Fruit fly (Drosophila melanogaster) whole organism, embryonic: ENCODE data around the gene CG33110.

Experiments
- Antp ChIP-seq: fragments of 200-800 bp; sonication (Bioruptor generic); optimal IDR thresholded peaks from 3 replicates; lab custom pipeline; 2016; ENCODE audit warnings: missing biosample characterization, missing genetic modification characterization
- BEAF-32 ChIP-seq: fragments of 200-800 bp; sonication (Bioruptor generic); optimal IDR thresholded peaks from 3 replicates; lab custom pipeline; 2017; ENCODE audit warnings: missing biosample characterization, missing genetic modification characterization, mild to moderate bottlenecking, moderate library complexity, missing genetic modification reagents
- CG10209 ChIP-seq: fragments of 200-800 bp; sonication (Bioruptor generic); optimal IDR thresholded peaks from 3 replicates; lab custom pipeline; 2017; ENCODE audit warnings: missing biosample characterization, mild to moderate bottlenecking, missing genetic modification characterization, missing genetic modification reagents
- CG10462 ChIP-seq: fragments of 200-800 bp; sonication (Bioruptor generic); optimal IDR thresholded peaks from 2 replicates; lab custom pipeline; 2016; ENCODE audit warnings: missing biosample characterization, missing genetic modification characterization
- CG10565 ChIP-seq: fragments of 200-800 bp; sonication (Bioruptor generic); optimal IDR thresholded peaks from 3 replicates; lab custom pipeline; 2016; ENCODE audit warnings: missing biosample characterization, mild to moderate bottlenecking, missing genetic modification characterization
- CG11456 ChIP-seq: fragments of 200-800 bp; sonication (Bioruptor generic); IDR thresholded peaks from 3 replicates; pipeline ENCODE4 v1.3.6; 2022; ENCODE audit warnings: missing biosample characterization, missing genetic modification characterization
- CG11560 ChIP-seq: fragments of 200-800 bp; sonication (Bioruptor generic); IDR thresholded peaks from 3 replicates; pipeline ENCODE4 v1.3.6; 2022; ENCODE audit warnings: missing biosample characterization, missing genetic modification characterization
- CG12299 ChIP-seq: fragments of 200-800 bp; sonication (Bioruptor generic); optimal IDR thresholded peaks from 2 replicates; lab custom pipeline; 2018; ENCODE audit warnings: missing biosample characterization, mild to moderate bottlenecking, missing genetic modification characterization
- CG12769 ChIP-seq: fragments of 200-800 bp; sonication (Bioruptor generic); optimal IDR thresholded peaks from 2 replicates; lab custom pipeline; 2019; ENCODE audit warnings: missing biosample characterization, mild to moderate bottlenecking, missing genetic modification characterization, moderate library complexity
- CG15073 ChIP-seq: fragments of 200-800 bp; sonication (Bioruptor generic); optimal IDR thresholded peaks from 2 replicates; lab custom pipeline; 2016; ENCODE audit warnings: missing biosample characterization, missing genetic modification characterization
- CG1602 ChIP-seq: fragments of 200-800 bp; sonication (Bioruptor generic); optimal IDR thresholded peaks from 3 replicates; lab custom pipeline; 2016; ENCODE audit warnings: missing biosample characterization, missing genetic modification characterization
- CG17359 ChIP-seq: fragments of 200-800 bp; sonication (Bioruptor generic); optimal IDR thresholded peaks from 3 replicates; lab custom pipeline; 2018; ENCODE audit warnings: missing biosample characterization, mild to moderate bottlenecking, missing genetic modification characterization, moderate library complexity
- CG18476 ChIP-seq: fragments of 200-800 bp; sonication (Bioruptor generic); optimal IDR thresholded peaks from 2 replicates; lab custom pipeline; 2016; ENCODE audit warnings: missing biosample characterization, mild to moderate bottlenecking, missing genetic modification characterization
- CG2678 ChIP-seq: fragments of 200-800 bp; sonication (Bioruptor generic); optimal IDR thresholded peaks from 3 replicates; lab custom pipeline; 2019; ENCODE audit warnings: missing biosample characterization, mild to moderate bottlenecking, missing genetic modification characterization, moderate library complexity
- CG32532 ChIP-seq: fragments of 200-800 bp; sonication (Bioruptor generic); IDR thresholded peaks from 2 replicates; pipeline ENCODE4 v1.3.6; 2022; ENCODE audit warnings: missing biosample characterization, missing genetic modification characterization
- CG32772 ChIP-seq: fragments of 200-800 bp; sonication (Bioruptor generic); IDR thresholded peaks from 2 replicates; pipeline ENCODE4 v1.3.6; 2022; ENCODE audit warnings: missing biosample characterization, missing genetic modification characterization
- CG42726 ChIP-seq: fragments of 200-800 bp; sonication (Bioruptor generic); IDR thresholded peaks from 2 replicates; pipeline ENCODE4 v1.3.6; 2022; ENCODE audit warnings: missing biosample characterization, missing genetic modification characterization; ENCODE audit not compliant: partially characterized antibody
- CG4730 ChIP-seq: fragments of 200-800 bp; sonication (Bioruptor generic); IDR thresholded peaks from 2 replicates; pipeline ENCODE4 v1.3.6; 2022; ENCODE audit warnings: missing biosample characterization, missing genetic modification characterization
- CG6683 ChIP-seq: fragments of 200-800 bp; sonication (Bioruptor generic); optimal IDR thresholded peaks from 2 replicates; lab custom pipeline; 2017; ENCODE audit warnings: missing biosample characterization, mild to moderate bottlenecking, missing genetic modification characterization, missing genetic modification reagents
- CG7372 ChIP-seq: fragments of 200-800 bp; sonication (Bioruptor generic); IDR thresholded peaks from 2 replicates; pipeline ENCODE4 v1.3.6; 2022; ENCODE audit warnings: missing biosample characterization, missing genetic modification characterization
- CG7928 ChIP-seq: fragments of 200-800 bp; sonication (Bioruptor generic); optimal IDR thresholded peaks from 2 replicates; lab custom pipeline; 2017; ENCODE audit warnings: missing biosample characterization, mild to moderate bottlenecking, missing genetic modification characterization
- CG7963 ChIP-seq: fragments of 200-800 bp; sonication (Bioruptor generic); IDR thresholded peaks from 3 replicates; pipeline ENCODE4 v1.3.6; 2022; ENCODE audit warnings: missing biosample characterization, missing genetic modification characterization; ENCODE audit not compliant: partially characterized antibody
- CG8281 ChIP-seq: fragments of 200-800 bp; sonication (Bioruptor generic); optimal IDR thresholded peaks from 2 replicates; lab custom pipeline; 2018; ENCODE audit warnings: missing biosample characterization, mild to moderate bottlenecking, missing genetic modification characterization, moderate library complexity
- CG8388 ChIP-seq: fragments of 200-800 bp; sonication (Bioruptor generic); optimal IDR thresholded peaks from 2 replicates; lab custom pipeline; 2019; ENCODE audit warnings: missing biosample characterization, mild to moderate bottlenecking, missing genetic modification characterization, moderate library complexity
- CG8478 ChIP-seq: fragments of >200 bp; optimal IDR thresholded peaks from 2 replicates; lab custom pipeline; 2018
- CG8944 ChIP-seq: fragments of 200-800 bp; sonication (Bioruptor generic); optimal IDR thresholded peaks from 3 replicates; lab custom pipeline; 2016; ENCODE audit warnings: missing biosample characterization, missing genetic modification characterization
- E2f1 ChIP-seq: fragments of 200-800 bp; sonication (Bioruptor generic); IDR thresholded peaks from 2 replicates; pipeline ENCODE4 v1.3.6; 2022; ENCODE audit warnings: missing biosample characterization, missing genetic modification characterization
- ERR ChIP-seq: fragments of 200-800 bp; sonication (Bioruptor generic); optimal IDR thresholded peaks from 2 replicates; lab custom pipeline; 2016; ENCODE audit warnings: missing biosample characterization, missing genetic modification characterization
- H2.0 ChIP-seq: fragments of 200-800 bp; sonication (Bioruptor generic); IDR thresholded peaks from 2 replicates; pipeline ENCODE4 v1.3.6; 2022; ENCODE audit warnings: missing biosample characterization, missing genetic modification characterization
- HLH3B ChIP-seq: fragments of 200-800 bp; sonication (Bioruptor generic); IDR thresholded peaks from 2 replicates; pipeline ENCODE4 v1.3.6; 2022; ENCODE audit warnings: missing biosample characterization, missing genetic modification characterization
- HLH4C ChIP-seq: fragments of 200-800 bp; sonication (Bioruptor generic); IDR thresholded peaks from 3 replicates; pipeline ENCODE4 v1.3.6; 2022; ENCODE audit warnings: missing biosample characterization, missing genetic modification characterization; ENCODE audit not compliant: partially characterized antibody
- Mrtf ChIP-seq: fragments of 200-800 bp; sonication (Bioruptor generic); IDR thresholded peaks from 3 replicates; pipeline ENCODE4 v1.3.6; 2022; ENCODE audit warnings: missing biosample characterization, missing genetic modification characterization
- NC2β ChIP-seq: fragments of 200-800 bp; sonication (Bioruptor generic); optimal IDR thresholded peaks from 2 replicates; lab custom pipeline; 2016; ENCODE audit warnings: missing biosample characterization, missing genetic modification characterization
- NfI ChIP-seq: fragments of 200-800 bp; sonication (Bioruptor generic); optimal IDR thresholded peaks from 3 replicates; lab custom pipeline; 2018; ENCODE audit warnings: missing biosample characterization, mild to moderate bottlenecking, missing genetic modification characterization, moderate library complexity
- Poxn ChIP-seq: fragments of 200-800 bp; sonication (Bioruptor generic); IDR thresholded peaks from 2 replicates; pipeline ENCODE4 v1.3.6; 2022; ENCODE audit warnings: missing biosample characterization, missing genetic modification characterization
- Spps ChIP-seq: fragments of 200-800 bp; sonication (Bioruptor generic); optimal IDR thresholded peaks from 2 replicates; lab custom pipeline; 2018; ENCODE audit warnings: missing biosample characterization, mild to moderate bottlenecking, missing genetic modification characterization
- br ChIP-seq: fragments of >200 bp; optimal IDR thresholded peaks from 2 replicates; lab custom pipeline; 2017
- chinmo ChIP-seq: fragments of 200-800 bp; sonication (Bioruptor generic); IDR thresholded peaks from 4 replicates; pipeline ENCODE4 v1.3.6; 2022; ENCODE audit warnings: missing biosample characterization, missing genetic modification characterization; ENCODE audit not compliant: partially characterized antibody
- ci ChIP-seq: fragments of 200-800 bp; sonication (Bioruptor generic); IDR thresholded peaks from 3 replicates; pipeline ENCODE4 v1.3.6; 2022; ENCODE audit warnings: missing biosample characterization, missing genetic modification characterization
- danr ChIP-seq: fragments of 200-800 bp; sonication (Bioruptor generic); IDR thresholded peaks from 2 replicates; pipeline ENCODE4 v1.3.6; 2022; ENCODE audit warnings: missing biosample characterization, missing genetic modification characterization
- eyg ChIP-seq: fragments of 200-800 bp; sonication (Bioruptor generic); optimal IDR thresholded peaks from 3 replicates; lab custom pipeline; 2016; ENCODE audit warnings: missing biosample characterization, missing genetic modification characterization
- gsb ChIP-seq: fragments of 200-800 bp; sonication (Bioruptor generic); IDR thresholded peaks from 2 replicates; pipeline ENCODE4 v1.3.6; 2022; ENCODE audit warnings: missing biosample characterization, missing genetic modification characterization
- gt ChIP-seq: fragments of 200-800 bp; sonication (Bioruptor generic); IDR thresholded peaks from 2 replicates; pipeline ENCODE4 v1.3.6; 2022; ENCODE audit warnings: missing biosample characterization, missing genetic modification characterization
- ken ChIP-seq: fragments of 200-800 bp; sonication (Bioruptor generic); IDR thresholded peaks from 3 replicates; pipeline ENCODE4 v1.3.6; 2022; ENCODE audit warnings: missing biosample characterization, missing genetic modification characterization
- lola ChIP-seq, 3 experiments: fragments of >200 bp in 2 of 3; fragments of 200-800 bp in 1 of 3; sonication (Bioruptor generic) in 1 of 3; optimal IDR thresholded peaks; 2 replicates each; lab custom pipeline; 2017 to 2019; ENCODE audit warnings: missing biosample characterization in 3 of 3, missing genetic modification characterization in 3 of 3, mild to moderate bottlenecking in 1 of 3, moderate library complexity in 1 of 3
- maf-S ChIP-seq: fragments of 200-800 bp; sonication (Bioruptor generic); optimal IDR thresholded peaks from 2 replicates; lab custom pipeline; 2016; ENCODE audit warnings: missing biosample characterization, missing genetic modification characterization
- pb ChIP-seq: fragments of 200-800 bp; sonication (Bioruptor generic); optimal IDR thresholded peaks from 3 replicates; lab custom pipeline; 2016; ENCODE audit warnings: missing biosample characterization, missing genetic modification characterization
- peb ChIP-seq: fragments of 200-800 bp; sonication (Bioruptor generic); IDR thresholded peaks from 2 replicates; pipeline ENCODE4 v1.3.6; 2022; ENCODE audit warnings: missing biosample characterization, missing genetic modification characterization
- sima ChIP-seq: fragments of 200-800 bp; sonication (Bioruptor generic); optimal IDR thresholded peaks from 2 replicates; lab custom pipeline; 2016; ENCODE audit warnings: missing biosample characterization, missing genetic modification characterization
- sna ChIP-seq: fragments of 200-800 bp; sonication (Bioruptor generic); IDR thresholded peaks from 2 replicates; pipeline ENCODE4 v1.3.6; 2022; ENCODE audit warnings: missing biosample characterization, missing genetic modification characterization; ENCODE audit not compliant: partially characterized antibody
- tap ChIP-seq: fragments of 200-800 bp; optimal IDR thresholded peaks from 3 replicates; lab custom pipeline; 2019; ENCODE audit warnings: missing biosample characterization, mild to moderate bottlenecking, missing genetic modification characterization, moderate library complexity
- trem ChIP-seq: fragments of 200-800 bp; optimal IDR thresholded peaks from 3 replicates; lab custom pipeline; 2019; ENCODE audit warnings: missing biosample characterization, mild to moderate bottlenecking, missing genetic modification characterization, moderate library complexity

The CG33110 gene

dm6 chr3R:22547585-22548022 lies 22.4 kb upstream of the CG33110 start, which contains the start of gene AdipoR (continued):
- TF ChIP-seq maf-S (GFP tag; lab: Kevin White, UChicago) (no peak), CG2678 (tag; lab: Kevin White, UChicago) (peak; percentile 18), CG10462 (no peak), BEAF-32 (GFP tag; lab: Kevin White, UChicago) (peak; percentile 62), chinmo (GFP tag; lab: Robert Waterston, UW) (peak; percentile 54; the same call in 1 of the 4 replicates), CG32532 (no peak), lola (GFP tag; optimal IDR thresholded peaks at IDR 0.05; lab: Kevin White, UChicago) (no peak), tap (tag; lab: Kevin White, UChicago) (no peak), eyg (GFP tag; lab: Kevin White, UChicago) (no peak), HLH3B (no peak), sna (GFP tag; lab: Robert Waterston, UW) (0 out of 2 replicates have a peak, but pooled peaks have one; percentile 29), CG7372 (no peak), gsb (GFP tag; lab: Robert Waterston, UW) (no peak), CG10565 (no peak), CG11560 (tag; lab: Robert Waterston, UW) (no peak), CG6683 (no peak), E2f1 (GFP tag; lab: Robert Waterston, UW) (no peak), ERR (GFP tag; lab: Kevin White, UChicago) (no peak), NC2β (no peak), NfI (GFP tag; lab: Kevin White, UChicago) (no peak), HLH4C (GFP tag; lab: Robert Waterston, UW) (no peak), CG42726 (GFP tag; lab: Robert Waterston, UW) (no peak), CG15073 (no peak), ci (peak; percentile 65), CG7963 (GFP tag; lab: Robert Waterston, UW) (no peak), Mrtf (GFP tag; lab: Robert Waterston, UW) (no peak), ken (GFP tag; lab: Robert Waterston, UW) (no peak), pb (GFP tag; lab: Kevin White, UChicago) (no peak), CG4730 (GFP tag; lab: Robert Waterston, UW) (no peak), Poxn (no peak), sima (GFP tag; lab: Kevin White, UChicago) (no peak), trem (peak; percentile 77), CG32772 (GFP tag; lab: Robert Waterston, UW) (no peak), Spps (tag; lab: Kevin White, UChicago) (no peak), CG8478 (lab: Kevin White, UChicago) (no peak), CG12769 (peak; percentile 55), CG10209 (no peak), CG18476 (no peak), CG17359 (tag; lab: Kevin White, UChicago) (no peak), H2.0 (GFP tag; lab: Robert Waterston, UW) (no peak), Antp (GFP tag; lab: Kevin White, UChicago) (no peak), danr (GFP tag; lab: Robert Waterston, UW) (no peak), CG8281 (no peak), CG8388 (GFP tag; lab: Kevin White, UChicago) (peak; percentile 2), peb (GFP tag; lab: Robert Waterston, UW) (no peak), CG7928 (no peak), CG12299 (peak; percentile 32), CG11456 (GFP tag; lab: Robert Waterston, UW) (no peak), CG1602 (GFP tag; lab: Kevin White, UChicago) (no peak), gt (GFP tag; lab: Robert Waterston, UW) (no peak), br (no peak), CG8944 (GFP tag; lab: Kevin White, UChicago) (no peak)
